Fruit fly (Drosophila melanogaster): Measurements from ENCODE around the gene EndoU.

DNA sequence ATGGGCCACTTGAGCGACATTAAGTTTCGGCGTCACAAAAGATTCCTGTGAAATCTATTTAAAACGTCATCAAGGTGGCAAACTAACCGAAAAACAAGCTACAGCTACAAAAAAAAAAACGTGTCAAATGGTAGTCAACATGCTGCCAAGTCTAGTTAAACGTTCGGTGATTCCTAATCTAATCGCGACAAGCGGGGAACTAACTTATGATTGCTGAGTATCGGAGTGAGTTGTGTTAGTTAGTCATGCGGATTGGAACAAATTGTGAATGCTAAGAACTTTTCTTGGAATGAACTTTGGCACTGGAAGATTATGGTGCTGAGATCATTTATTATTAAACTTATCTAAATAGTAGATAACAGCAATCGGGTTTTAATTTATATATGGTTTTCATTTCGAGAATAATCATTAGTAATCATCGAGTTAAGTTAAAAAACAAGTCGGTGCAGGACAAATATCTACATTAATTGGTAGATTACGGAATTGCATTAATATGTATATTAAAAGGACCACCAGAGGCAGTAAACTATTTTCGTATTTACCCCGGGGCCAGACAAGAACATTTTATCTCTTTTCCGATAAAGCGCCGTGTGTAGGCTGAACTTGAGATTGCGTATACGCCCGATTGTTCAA lies 16.9 kb upstream of the EndoU start:
- TF ChIP-seq psq (optimal IDR thresholded peaks at IDR 0.05), result no peak
- no peak for TF ChIP-seq Dll (optimal IDR thresholded peaks at IDR 0.05)

Data from whole organism.